ENCODE assay signal across 3 fruit fly cellular contexts in genomic region chr3L:377222-378071, dm6.
TF ChIP-seq lines count a peak whose summit lies in the region.

No protein-coding gene starts in this region.

TF ChIP-seq in whole organism, embryonic, 481 proteins besides CTCF, POLR2A, EP300 and RAD21 (continued from another document and continues in another):
- TF ChIP-seq CG7786 (GFP tag; optimal IDR thresholded peaks at IDR 0.05; lab: Kevin White, UChicago) (no peak), CG16815 (GFP tag; optimal IDR thresholded peaks at IDR 0.05; lab: Kevin White, UChicago) (peak; percentile 88), CG6175 (GFP tag; IDR thresholded peaks at IDR 0.05; lab: Robert Waterston, UW) (0 out of 3 replicates have a peak, but pooled peaks have one; percentile 39), CG12236 (GFP tag; optimal IDR thresholded peaks at IDR 0.05; lab: Kevin White, UChicago) (no peak), CG2678 (tag; optimal IDR thresholded peaks at IDR 0.05; lab: Kevin White, UChicago) (peak; percentile 97), ham (GFP tag; IDR thresholded peaks at IDR 0.05; lab: Robert Waterston, UW) (0 out of 2 replicates have a peak, but pooled peaks have one; percentile 23), dmrt99B (tag; optimal IDR thresholded peaks at IDR 0.05; lab: Kevin White, UChicago) (peak; percentile 95), abd-A (tag; optimal IDR thresholded peaks at IDR 0.05; lab: Kevin White, UChicago) (no peak), fd102C (GFP tag; optimal IDR thresholded peaks at IDR 0.05; lab: Kevin White, UChicago) (peak; percentile 30), CG42726 (GFP tag; IDR thresholded peaks at IDR 0.05; lab: Robert Waterston, UW; ENCODE audit: partially characterized antibody) (no peak), CG31388 (GFP tag; optimal IDR thresholded peaks at IDR 0.05; lab: Kevin White, UChicago) (no peak), CG17361 (GFP tag; IDR thresholded peaks at IDR 0.05; lab: Robert Waterston, UW) (peak; percentile 96), CG10274 (GFP tag; optimal IDR thresholded peaks at IDR 0.05; lab: Kevin White, UChicago) (peak; percentile 71), H15 (GFP tag; IDR thresholded peaks at IDR 0.05; lab: Robert Waterston, UW) (0 out of 3 replicates have a peak, but pooled peaks have one; percentile 56), dan (GFP tag; IDR thresholded peaks at IDR 0.05; lab: Robert Waterston, UW) (0 out of 2 replicates have a peak, but pooled peaks have one; percentile 38), E2f1 (GFP tag; IDR thresholded peaks at IDR 0.05; lab: Robert Waterston, UW) (peak; percentile 56; the same call in 1 of the 2 replicates), CG15696 (tag; optimal IDR thresholded peaks at IDR 0.05; lab: Kevin White, UChicago) (peak; percentile 93), fd3F (GFP tag; optimal IDR thresholded peaks at IDR 0.05; lab: Kevin White, UChicago) (peak; percentile 88), run (tag; optimal IDR thresholded peaks at IDR 0.05; lab: Kevin White, UChicago) (peak; percentile 84), Sox100B (GFP tag; optimal IDR thresholded peaks at IDR 0.05; lab: Kevin White, UChicago) (peak; percentile 95), gcm (GFP tag; optimal IDR thresholded peaks at IDR 0.05; lab: Kevin White, UChicago) (peak; percentile 92), NfI (GFP tag; optimal IDR thresholded peaks at IDR 0.05; lab: Kevin White, UChicago) (peak; percentile 91), Hr78 (GFP tag; optimal IDR thresholded peaks at IDR 0.05; lab: Kevin White, UChicago) (peak in 1 of 2 experiments; percentile 75), sqz (GFP tag; optimal IDR thresholded peaks at IDR 0.05; lab: Kevin White, UChicago) (peak; percentile 78), jumu (GFP tag; optimal IDR thresholded peaks at IDR 0.05; lab: Kevin White, UChicago) (no peak), CG2199 (GFP tag; IDR thresholded peaks at IDR 0.05; lab: Robert Waterston, UW) (no peak), dati (GFP tag; IDR thresholded peaks at IDR 0.05; lab: Robert Waterston, UW) (no peak), CG11456 (GFP tag; IDR thresholded peaks at IDR 0.05; lab: Robert Waterston, UW) (0 out of 3 replicates have a peak, but pooled peaks have one; percentile 51), CG9215 (GFP tag; IDR thresholded peaks at IDR 0.05; lab: Robert Waterston, UW) (peak; percentile 54), sr (GFP tag; IDR thresholded peaks at IDR 0.05; lab: Robert Waterston, UW) (no peak), Side (GFP tag; optimal IDR thresholded peaks at IDR 0.05; lab: Kevin White, UChicago) (no peak), CG34376 (GFP tag; optimal IDR thresholded peaks at IDR 0.05; lab: Kevin White, UChicago) (peak; percentile 94), CG1233 (GFP tag; optimal IDR thresholded peaks at IDR 0.05; lab: Kevin White, UChicago) (peak; percentile 99), tio (GFP tag; optimal IDR thresholded peaks at IDR 0.05; lab: Kevin White, UChicago) (peak; percentile 83), CG10959 (GFP tag; IDR thresholded peaks at IDR 0.05; lab: Robert Waterston, UW) (peak; percentile 70), CG14441 (GFP tag; IDR thresholded peaks at IDR 0.05; lab: Robert Waterston, UW) (peak; percentile 63; the same call in 1 of the 2 replicates), sc (optimal IDR thresholded peaks at IDR 0.05; lab: Kevin White, UChicago) (no peak), sc (GFP tag; optimal IDR thresholded peaks at IDR 0.05; lab: Kevin White, UChicago) (peak; percentile 88), ap (GFP tag; IDR thresholded peaks at IDR 0.05; lab: Robert Waterston, UW) (peak; percentile 74), Hr39 (optimal IDR thresholded peaks at IDR 0.05; lab: Kevin White, UChicago) (no peak), CG11504 (tag; optimal IDR thresholded peaks at IDR 0.05; lab: Kevin White, UChicago) (peak; percentile 93), ase (GFP tag; IDR thresholded peaks at IDR 0.05; lab: Robert Waterston, UW) (peak; percentile 38; the same call in 1 of the 3 replicates)

TF ChIP-seq in whole organism, prepupa, 60 proteins besides CTCF, POLR2A, EP300 and RAD21 (continued from another document):
- TF ChIP-seq Smox (GFP tag; optimal IDR thresholded peaks at IDR 0.05; lab: Kevin White, UChicago) (peak; percentile 60), Met (GFP tag; optimal IDR thresholded peaks at IDR 0.05; lab: Kevin White, UChicago) (peak; percentile 66), dac (GFP tag; optimal IDR thresholded peaks at IDR 0.05; lab: Kevin White, UChicago) (no peak), Sox15 (GFP tag; optimal IDR thresholded peaks at IDR 0.05; lab: Kevin White, UChicago) (peak; percentile 29), CG10669 (GFP tag; optimal IDR thresholded peaks at IDR 0.05; lab: Kevin White, UChicago) (peak; percentile 66), Eip78C (GFP tag; lab: Kevin White, UChicago) (peak; percentile 91), CG6854 (GFP tag; optimal IDR thresholded peaks at IDR 0.05; lab: Kevin White, UChicago) (peak; percentile 16), CG16779 (tag; optimal IDR thresholded peaks at IDR 0.05; lab: Kevin White, UChicago) (peak; percentile 49), Blimp-1 (GFP tag; optimal IDR thresholded peaks at IDR 0.05; lab: Kevin White, UChicago) (peak; percentile 45), achi (GFP tag; optimal IDR thresholded peaks at IDR 0.05; lab: Kevin White, UChicago) (peak; percentile 74), CG3919 (GFP tag; optimal IDR thresholded peaks at IDR 0.05; lab: Kevin White, UChicago) (peak; percentile 59), CG34406 (GFP tag; optimal IDR thresholded peaks at IDR 0.05; lab: Kevin White, UChicago) (peak; percentile 75), pdm3 (GFP tag; optimal IDR thresholded peaks at IDR 0.05; lab: Kevin White, UChicago) (peak; percentile 49), Sox102F (GFP tag; optimal IDR thresholded peaks at IDR 0.05; lab: Kevin White, UChicago) (peak; percentile 26), CG3032 (tag; optimal IDR thresholded peaks at IDR 0.05; lab: Kevin White, UChicago) (peak; percentile 74), acj6 (GFP tag; optimal IDR thresholded peaks at IDR 0.05; lab: Kevin White, UChicago) (peak; percentile 69), fkh (GFP tag; optimal IDR thresholded peaks at IDR 0.05; lab: Kevin White, UChicago) (peak; percentile 40), CG6808 (GFP tag; optimal IDR thresholded peaks at IDR 0.05; lab: Kevin White, UChicago) (peak; percentile 67), CG11294 (GFP tag; IDR thresholded peaks at IDR 0.05; lab: Robert Waterston, UW) (no peak; the same call in 1 of the 2 replicates), cyc (GFP tag; optimal IDR thresholded peaks at IDR 0.05; lab: Kevin White, UChicago) (peak; percentile 39), Ets21C (GFP tag; optimal IDR thresholded peaks at IDR 0.05; lab: Kevin White, UChicago) (peak; percentile 5), dsx (GFP tag; optimal IDR thresholded peaks at IDR 0.05; lab: Kevin White, UChicago; ENCODE audit: poor library complexity, severe bottlenecking) (no peak), CG11902 (GFP tag; optimal IDR thresholded peaks at IDR 0.05; lab: Kevin White, UChicago) (peak; percentile 27), Lpt (GFP tag; optimal IDR thresholded peaks at IDR 0.05; lab: Kevin White, UChicago) (no peak), CG8319 (GFP tag; optimal IDR thresholded peaks at IDR 0.05; lab: Kevin White, UChicago) (peak; percentile 26), net (GFP tag; optimal IDR thresholded peaks at IDR 0.05; lab: Kevin White, UChicago) (peak; percentile 51), CG9139 (GFP tag; optimal IDR thresholded peaks at IDR 0.05; lab: Kevin White, UChicago) (no peak), CG6792 (GFP tag; optimal IDR thresholded peaks at IDR 0.05; lab: Kevin White, UChicago) (peak; percentile 68), ss (GFP tag; optimal IDR thresholded peaks at IDR 0.05; lab: Kevin White, UChicago) (peak; percentile 28 to 77), CG4318 (GFP tag; optimal IDR thresholded peaks at IDR 0.05; lab: Kevin White, UChicago) (peak; percentile 51), Hr4 (GFP tag; optimal IDR thresholded peaks at IDR 0.05; lab: Kevin White, UChicago) (peak; percentile 57), CG8632 (GFP tag; optimal IDR thresholded peaks at IDR 0.05; lab: Kevin White, UChicago) (peak; percentile 74), CG7368 (GFP tag; optimal IDR thresholded peaks at IDR 0.05; lab: Kevin White, UChicago) (peak; percentile 20), topi (GFP tag; optimal IDR thresholded peaks at IDR 0.05; lab: Kevin White, UChicago) (peak; percentile 52), CG10631 (GFP tag; optimal IDR thresholded peaks at IDR 0.05; lab: Kevin White, UChicago) (peak; percentile 72), esn (GFP tag; optimal IDR thresholded peaks at IDR 0.05; lab: Kevin White, UChicago) (peak; percentile 72), CG6276 (GFP tag; optimal IDR thresholded peaks at IDR 0.05; lab: Kevin White, UChicago) (peak; percentile 69), spab (GFP tag; optimal IDR thresholded peaks at IDR 0.05; lab: Kevin White, UChicago) (peak; percentile 51), CG1621 (tag; optimal IDR thresholded peaks at IDR 0.05; lab: Kevin White, UChicago) (no peak), fd85E (GFP tag; optimal IDR thresholded peaks at IDR 0.05; lab: Kevin White, UChicago) (no peak)

TF ChIP-seq in whole organism, wandering third instar larva, 38 proteins besides CTCF, POLR2A, EP300 and RAD21 (continued from another document):
- no peak for TF ChIP-seq Hr83 (GFP tag; optimal IDR thresholded peaks at IDR 0.05; lab: Kevin White, UChicago; ENCODE audit: poor library complexity, severe bottlenecking)
